Fruit fly (Drosophila melanogaster): Measurements from ENCODE around the gene CG32655.

CG32655 gene

dm6 chrX:12248836-12249235 is 13.2 kb upstream of the CG32655 start (continued):
- TF ChIP-seq zf30C (GFP tag; optimal IDR thresholded peaks at IDR 0.05) (no peak), sob (GFP tag; IDR thresholded peaks at IDR 0.05) (no peak), H2.0 (GFP tag; IDR thresholded peaks at IDR 0.05) (peak; percentile 22; the same call in 1 of the 2 replicates), CG14014 (GFP tag; IDR thresholded peaks at IDR 0.05) (no peak), CG18476 (GFP tag; optimal IDR thresholded peaks at IDR 0.05) (no peak), luna (GFP tag; optimal IDR thresholded peaks at IDR 0.05) (no peak), CG18599 (GFP tag; optimal IDR thresholded peaks at IDR 0.05) (peak; percentile 44), stwl (tag; optimal IDR thresholded peaks at IDR 0.05) (no peak), fd64A (GFP tag; optimal IDR thresholded peaks at IDR 0.05) (no peak), HLH4C (GFP tag; IDR thresholded peaks at IDR 0.05; ENCODE audit: partially characterized antibody) (peak; percentile 62; the same call in 2 of the 3 replicates), HmgD (GFP tag; optimal IDR thresholded peaks at IDR 0.05) (no peak), CG9932 (GFP tag; IDR thresholded peaks at IDR 0.05) (no peak), CG33557 (GFP tag; optimal IDR thresholded peaks at IDR 0.05) (peak; percentile 30), fru (optimal IDR thresholded peaks at IDR 0.05) (no peak), en (GFP tag; optimal IDR thresholded peaks at IDR 0.05) (no peak), CG11247 (GFP tag; IDR thresholded peaks at IDR 0.05) (no peak), nerfin-1 (tag; optimal IDR thresholded peaks at IDR 0.05) (peak; percentile 35), hth (optimal IDR thresholded peaks at IDR 0.05) (no peak), Atf3 (GFP tag; optimal IDR thresholded peaks at IDR 0.05) (no peak), E2f1 (GFP tag; IDR thresholded peaks at IDR 0.05) (no peak), Fer2 (tag; optimal IDR thresholded peaks at IDR 0.05) (no peak), Bgb (GFP tag; IDR thresholded peaks at IDR 0.05; ENCODE audit: partially characterized antibody) (no peak), CG16779 (GFP tag; IDR thresholded peaks at IDR 0.05) (no peak), sisA (GFP tag; IDR thresholded peaks at IDR 0.05) (peak; percentile 35; the same call in 1 of the 2 replicates), CG1792 (GFP tag; optimal IDR thresholded peaks at IDR 0.05) (no peak), Adf1 (GFP tag; IDR thresholded peaks at IDR 0.05) (no peak), mirr (GFP tag; optimal IDR thresholded peaks at IDR 0.05) (no peak), lbe (GFP tag; optimal IDR thresholded peaks at IDR 0.05) (no peak), dmrt11E (tag; optimal IDR thresholded peaks at IDR 0.05) (peak; percentile 72), E2f2 (GFP tag; IDR thresholded peaks at IDR 0.05) (no peak), CG2712 (tag; optimal IDR thresholded peaks at IDR 0.05) (peak; percentile 68), Dbx (GFP tag; IDR thresholded peaks at IDR 0.05) (no peak), Rfx (GFP tag; IDR thresholded peaks at IDR 0.05) (no peak), Atf6 (GFP tag; IDR thresholded peaks at IDR 0.05) (no peak), eve (GFP tag; optimal IDR thresholded peaks at IDR 0.05) (peak in 1 of 2 experiments; percentile 30), CG4404 (GFP tag; IDR thresholded peaks at IDR 0.05) (no peak), CG30431 (GFP tag; optimal IDR thresholded peaks at IDR 0.05) (peak; percentile 27), Jarid2 (GFP tag; optimal IDR thresholded peaks at IDR 0.05) (no peak), Pdp1 (GFP tag; optimal IDR thresholded peaks at IDR 0.05) (peak in 1 of 2 experiments; percentile 19), ham (GFP tag; IDR thresholded peaks at IDR 0.05) (no peak), Ets65A (GFP tag) (no peak), nmo (GFP tag; optimal IDR thresholded peaks at IDR 0.05) (peak; percentile 44), amos (GFP tag; IDR thresholded peaks at IDR 0.05; ENCODE audit: partially characterized antibody) (no peak), Xbp1 (GFP tag; optimal IDR thresholded peaks at IDR 0.05) (peak; percentile 53), cas (GFP tag; IDR thresholded peaks at IDR 0.05) (no peak), CG13287 (GFP tag; IDR thresholded peaks at IDR 0.05; ENCODE audit: partially characterized antibody) (no peak), CG4617 (GFP tag; optimal IDR thresholded peaks at IDR 0.05; ENCODE audit: borderline replicate concordance) (no peak), usp (GFP tag; optimal IDR thresholded peaks at IDR 0.05) (no peak), ranshi (GFP tag; IDR thresholded peaks at IDR 0.05) (no peak; the same call in 1 of the 2 replicates), Gug (GFP tag; IDR thresholded peaks at IDR 0.05) (no peak), CG4854 (GFP tag; optimal IDR thresholded peaks at IDR 0.05) (no peak), CG6175 (GFP tag; IDR thresholded peaks at IDR 0.05) (no peak), CG8478 (optimal IDR thresholded peaks at IDR 0.05) (no peak)

Measured in whole organism, embryonic.